Fruit fly (Drosophila melanogaster): Measurements from ENCODE around the gene CG14234.

DNA sequence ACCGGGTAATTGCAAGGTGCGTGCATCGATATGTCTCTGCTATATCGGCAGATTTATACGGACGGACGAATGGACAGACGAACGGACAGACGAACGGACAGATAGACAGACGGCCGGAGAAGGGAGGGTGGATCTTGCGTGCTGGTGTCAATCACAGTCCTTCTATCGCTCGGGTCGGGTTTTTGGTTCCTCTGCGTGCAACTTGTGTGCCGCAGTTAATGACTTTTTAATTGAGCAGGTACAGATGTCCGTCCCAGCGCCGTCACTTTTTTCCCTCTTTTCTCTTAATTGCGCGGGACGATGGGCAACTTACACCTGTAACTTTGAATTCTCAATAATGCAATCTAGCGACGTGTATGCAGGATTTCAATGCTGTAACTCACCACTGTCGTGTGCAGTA is 51.5 kb downstream of the CG14234 start:
- TF ChIP-seq usp (GFP tag; optimal IDR thresholded peaks at IDR 0.05) (no peak), psq (optimal IDR thresholded peaks at IDR 0.05) (no peak), Dll (optimal IDR thresholded peaks at IDR 0.05) (no peak)
